Worm (Caenorhabditis elegans) whole organism, young adult: ENCODE results near the gene tag-65.

ENCODE experiments used
- C17E4.6 ChIP-seq: fragments of 200-800 bp; sonication (Bioruptor generic); IDR thresholded peaks from 2 replicates; pipeline ENCODE4 v1.3.6; 2022; ENCODE audit warnings: missing genetic modification reagents, missing genetic modification characterization, missing compliant biosample characterization
- F23B12.7 ChIP-seq: sonication (generic microtip); optimal IDR thresholded peaks from 2 replicates; lab custom pipeline; 2017; ENCODE audit warnings: missing genetic modification characterization, mild to moderate bottlenecking, missing compliant biosample characterization, antibody characterized with exemption, moderate library complexity; ENCODE audit not compliant: insufficient read depth
- F49E8.2 ChIP-seq: sonication (generic microtip); optimal IDR thresholded peaks from 3 replicates; lab custom pipeline; 2017; ENCODE audit warnings: missing genetic modification characterization, mild to moderate bottlenecking, missing compliant biosample characterization, antibody characterized with exemption, moderate library complexity; ENCODE audit not compliant: insufficient read depth
- K12H6.12 ChIP-seq: fragments of 200-800 bp; sonication (Bioruptor generic); optimal IDR thresholded peaks from 2 replicates; lab custom pipeline; 2018; ENCODE audit warnings: mild to moderate bottlenecking, missing genetic modification characterization, missing compliant biosample characterization
- T07F8.4 ChIP-seq: sonication (generic microtip); optimal IDR thresholded peaks from 2 replicates; lab custom pipeline; 2016; ENCODE audit warnings: mild to moderate bottlenecking, missing genetic modification characterization, moderate library complexity, missing compliant biosample characterization
- Y53F4B.3 ChIP-seq: fragments of 200-800 bp; sonication (Bioruptor generic); IDR thresholded peaks from 2 replicates; pipeline ENCODE4 v1.3.6; 2022; ENCODE audit warnings: missing genetic modification reagents, missing genetic modification characterization, missing compliant biosample characterization
- Y67H2A.10 ChIP-seq: fragments of 200-800 bp; sonication (Bioruptor generic); conservative IDR thresholded peaks from 2 replicates; pipeline ENCODE4 v1.3.6; 2022; ENCODE audit warnings: missing genetic modification reagents, missing genetic modification characterization, missing compliant biosample characterization
- Y79H2A.3 ChIP-seq: fragments of 200-800 bp; sonication (Bioruptor generic); conservative IDR thresholded peaks from 2 replicates; pipeline ENCODE4 v1.3.6; 2022; ENCODE audit warnings: missing genetic modification reagents, missing genetic modification characterization, missing compliant biosample characterization
- akir-1 ChIP-seq: fragments of 200-800 bp; sonication (Bioruptor generic); optimal IDR thresholded peaks from 2 replicates; lab custom pipeline; 2018; ENCODE audit warnings: mild to moderate bottlenecking, missing genetic modification characterization, moderate library complexity, missing compliant biosample characterization
- attf-5 ChIP-seq: fragments of 200-800 bp; sonication (Bioruptor generic); optimal IDR thresholded peaks from 2 replicates; lab custom pipeline; 2018; ENCODE audit warnings: mild to moderate bottlenecking, missing genetic modification characterization, missing compliant biosample characterization
- ceh-100 ChIP-seq: fragments of 200-800 bp; sonication (Bioruptor generic); IDR thresholded peaks from 2 replicates; pipeline ENCODE4 v1.3.6; 2022; ENCODE audit warnings: missing genetic modification reagents, missing genetic modification characterization, missing compliant biosample characterization
- ceh-27 ChIP-seq: fragments of 200-800 bp; sonication (Bioruptor generic); optimal IDR thresholded peaks from 2 replicates; lab custom pipeline; 2018; ENCODE audit warnings: mild to moderate bottlenecking, missing genetic modification characterization, moderate library complexity, missing compliant biosample characterization
- ceh-58 ChIP-seq: fragments of 200-800 bp; sonication (Bioruptor generic); IDR thresholded peaks from 2 replicates; pipeline ENCODE4 v1.3.6; 2022; ENCODE audit warnings: missing genetic modification characterization, missing compliant biosample characterization
- chd-7 ChIP-seq: sonication (generic microtip); optimal IDR thresholded peaks from 2 replicates; lab custom pipeline; 2016; ENCODE audit warnings: mild to moderate bottlenecking, missing genetic modification characterization, moderate library complexity, missing compliant biosample characterization
- dox-1 ChIP-seq: fragments of 200-800 bp; sonication (Bioruptor generic); IDR thresholded peaks from 2 replicates; pipeline ENCODE4 v1.3.6; 2022; ENCODE audit warnings: missing genetic modification reagents, missing genetic modification characterization, missing compliant biosample characterization
- egrh-3 ChIP-seq: fragments of 200-800 bp; sonication (Bioruptor generic); IDR thresholded peaks from 2 replicates; pipeline ENCODE4 v1.3.6; 2022; ENCODE audit warnings: missing genetic modification reagents, missing genetic modification characterization, missing compliant biosample characterization
- ekl-4 ChIP-seq: fragments of 200-800 bp; sonication (Bioruptor generic); IDR thresholded peaks from 2 replicates; pipeline ENCODE4 v1.3.6; 2022; ENCODE audit warnings: missing genetic modification reagents, missing genetic modification characterization, missing compliant biosample characterization
- ets-4 ChIP-seq: fragments of 200-800 bp; sonication (Bioruptor generic); optimal IDR thresholded peaks from 2 replicates; lab custom pipeline; 2018; ENCODE audit warnings: mild to moderate bottlenecking, missing genetic modification characterization, missing compliant biosample characterization
- gei-17 ChIP-seq: fragments of 200-800 bp; sonication (Bioruptor generic); optimal IDR thresholded peaks from 2 replicates; lab custom pipeline; 2018; ENCODE audit warnings: mild to moderate bottlenecking, missing genetic modification characterization, missing compliant biosample characterization
- hlh-26 ChIP-seq: fragments of 200-800 bp; sonication (Bioruptor generic); conservative IDR thresholded peaks from 2 replicates; pipeline ENCODE4 v1.3.6; 2022; ENCODE audit warnings: missing genetic modification reagents, missing genetic modification characterization, missing compliant biosample characterization
- let-607 ChIP-seq, 2 experiments: fragments of 200-800 bp in 1 of 2; sonication (Bioruptor generic) in 1 of 2; sonication (generic microtip) in 1 of 2; optimal IDR thresholded peaks; 2 replicates each; lab custom pipeline; 2016 to 2018; ENCODE audit warnings: mild to moderate bottlenecking in 2 of 2, missing compliant biosample characterization in 2 of 2, missing genetic modification characterization in 2 of 2, moderate library complexity in 2 of 2, missing genotype in 1 of 2
- madf-6 ChIP-seq: fragments of 200-800 bp; sonication (Bioruptor generic); IDR thresholded peaks from 2 replicates; pipeline ENCODE4 v1.3.6; 2022; ENCODE audit warnings: missing genetic modification reagents, missing genetic modification characterization, missing compliant biosample characterization
- madf-8 ChIP-seq: fragments of 200-800 bp; sonication (Bioruptor generic); conservative IDR thresholded peaks from 2 replicates; pipeline ENCODE4 v1.3.6; 2022; ENCODE audit warnings: missing genetic modification reagents, missing genetic modification characterization, missing compliant biosample characterization
- mes-4 ChIP-seq: sonication (generic microtip); optimal IDR thresholded peaks from 2 replicates; lab custom pipeline; 2016; ENCODE audit warnings: missing genotype, missing genetic modification characterization, missing compliant biosample characterization
- mxl-1 ChIP-seq: sonication (generic microtip); optimal IDR thresholded peaks from 2 replicates; lab custom pipeline; 2016; ENCODE audit warnings: missing genetic modification characterization, missing compliant biosample characterization
- nfya-1 ChIP-seq: sonication (generic microtip); optimal IDR thresholded peaks from 2 replicates; lab custom pipeline; 2017; ENCODE audit warnings: antibody characterized with exemption, missing compliant biosample characterization, missing genetic modification characterization, borderline replicate concordance; ENCODE audit not compliant: insufficient read depth
- nfya-2 ChIP-seq: fragments of 200-800 bp; sonication (Bioruptor generic); IDR thresholded peaks from 2 replicates; pipeline ENCODE4 v1.3.6; 2022; ENCODE audit warnings: missing genetic modification reagents, missing genetic modification characterization, missing compliant biosample characterization
- nhr-80 ChIP-seq: sonication (generic microtip); optimal IDR thresholded peaks from 2 replicates; lab custom pipeline; 2016; ENCODE audit warnings: missing genetic modification characterization, missing compliant biosample characterization
- rec-8 ChIP-seq, 2 experiments: sonication (generic microtip); optimal IDR thresholded peaks; 2 replicates each; lab custom pipeline; 2016; ENCODE audit warnings: mild to moderate bottlenecking in 2 of 2, missing genetic modification characterization in 2 of 2, missing genetic modification reagents in 2 of 2, missing genotype in 2 of 2, missing biosample characterization in 1 of 2, missing compliant biosample characterization in 1 of 2, moderate library complexity in 1 of 2
- repo-1 ChIP-seq: sonication (generic microtip); optimal IDR thresholded peaks from 2 replicates; lab custom pipeline; 2017; ENCODE audit warnings: mild to moderate bottlenecking, missing genetic modification characterization, missing compliant biosample characterization
- sdz-38 ChIP-seq: sonication (generic microtip); optimal IDR thresholded peaks from 2 replicates; lab custom pipeline; 2016; ENCODE audit warnings: missing genotype, missing genetic modification characterization, missing compliant biosample characterization
- sea-2 ChIP-seq: fragments of 200-800 bp; sonication (Bioruptor generic); IDR thresholded peaks from 2 replicates; pipeline ENCODE4 v1.3.6; 2022; ENCODE audit warnings: missing genetic modification characterization, missing compliant biosample characterization
- snpc-1.1 ChIP-seq: sonication (generic microtip); optimal IDR thresholded peaks from 2 replicates; lab custom pipeline; 2017; ENCODE audit warnings: missing genetic modification characterization, mild to moderate bottlenecking, missing compliant biosample characterization, antibody characterized with exemption, moderate library complexity, missing genotype, missing genetic modification reagents; ENCODE audit not compliant: insufficient read depth
- snpc-3.4 ChIP-seq: sonication (generic microtip); optimal IDR thresholded peaks from 2 replicates; lab custom pipeline; 2017; ENCODE audit warnings: missing genetic modification characterization, mild to moderate bottlenecking, missing compliant biosample characterization, antibody characterized with exemption, moderate library complexity, missing genotype, missing genetic modification reagents
- sptf-2 ChIP-seq: fragments of 200-800 bp; sonication (Bioruptor generic); optimal IDR thresholded peaks from 2 replicates; lab custom pipeline; 2018; ENCODE audit warnings: mild to moderate bottlenecking, missing genetic modification characterization, missing compliant biosample characterization
- tbx-9 ChIP-seq: sonication (generic microtip); optimal IDR thresholded peaks from 2 replicates; lab custom pipeline; 2016; ENCODE audit warnings: borderline replicate concordance, missing genetic modification characterization, inconsistent platforms, missing compliant biosample characterization
- tlf-1 ChIP-seq: fragments of 200-800 bp; sonication (Bioruptor generic); optimal IDR thresholded peaks from 2 replicates; lab custom pipeline; 2018; ENCODE audit warnings: mild to moderate bottlenecking, missing genetic modification characterization, missing compliant biosample characterization
- unc-130 ChIP-seq: sonication (generic microtip); optimal IDR thresholded peaks from 2 replicates; lab custom pipeline; 2016; ENCODE audit warnings: missing genetic modification reagents, missing genetic modification characterization, missing compliant biosample characterization
- xnd-1 ChIP-seq: sonication (generic microtip); optimal IDR thresholded peaks from 2 replicates; lab custom pipeline; 2016; ENCODE audit warnings: missing genotype, missing genetic modification reagents, missing genetic modification characterization, missing compliant biosample characterization
- ztf-18 ChIP-seq: sonication (generic microtip); optimal IDR thresholded peaks from 2 replicates; lab custom pipeline; 2016; ENCODE audit warnings: missing genotype, mild to moderate bottlenecking, missing genetic modification characterization, missing compliant biosample characterization
- ztf-22 ChIP-seq: fragments of 200-800 bp; sonication (Bioruptor generic); optimal IDR thresholded peaks from 2 replicates; lab custom pipeline; 2018; ENCODE audit warnings: mild to moderate bottlenecking, missing genetic modification characterization, moderate library complexity, missing compliant biosample characterization
- ztf-26 ChIP-seq: sonication (generic microtip); optimal IDR thresholded peaks from 2 replicates; lab custom pipeline; 2017; ENCODE audit warnings: missing genetic modification characterization, missing compliant biosample characterization
- ztf-6 ChIP-seq: fragments of 200-800 bp; sonication (Bioruptor generic); IDR thresholded peaks from 2 replicates; pipeline ENCODE4 v1.3.6; 2022; ENCODE audit warnings: missing genetic modification reagents, missing genetic modification characterization, missing compliant biosample characterization

The tag-65 gene

ce11 chrV:13725574-13725973, 47.2 kb upstream of the tag-65 start, which contains the start of gene fbxa-181:
Gene fbxa-181 (plus strand): TSS chrV:13725874.
- TF ChIP-seq nfya-1 (tag; lab: Kevin White, UChicago) (no peak), Y53F4B.3 (GFP tag; lab: Robert Waterston, UW) (no peak), attf-5 (GFP tag; lab: Kevin White, UChicago) (no peak), Y67H2A.10 (GFP tag; lab: Robert Waterston, UW) (no peak), Y79H2A.3 (GFP tag; lab: Robert Waterston, UW) (no peak), madf-6 (GFP tag; lab: Robert Waterston, UW) (no peak), nhr-80 (no peak), K12H6.12 (tag; lab: Kevin White, UChicago) (no peak), mes-4 (tag; lab: Kevin White, UChicago) (no peak), F23B12.7 (no peak), sdz-38 (tag; lab: Kevin White, UChicago) (no peak), ekl-4 (GFP tag; lab: Robert Waterston, UW) (no peak), snpc-1.1 (tag; lab: Kevin White, UChicago) (no peak), nfya-2 (no peak), sea-2 (GFP tag; lab: Robert Waterston, UW) (no peak)

ce11 chrV:13724781-13725180, 46.4 kb upstream of the tag-65 start, which contains the start of gene F35E12.2:
Gene F35E12.2 (minus strand): TSS chrV:13724881.
- TF ChIP-seq mxl-1 (tag; lab: Kevin White, UChicago) (no peak), ztf-18 (tag; lab: Kevin White, UChicago) (no peak), F49E8.2 (tag; lab: Kevin White, UChicago) (no peak), tbx-9 (no peak), repo-1 (tag; lab: Kevin White, UChicago) (no peak), ceh-27 (GFP tag; lab: Kevin White, UChicago) (no peak), egrh-3 (GFP tag; lab: Robert Waterston, UW) (no peak), ztf-6 (no peak), C17E4.6 (GFP tag; lab: Robert Waterston, UW) (no peak), unc-130 (GFP tag; lab: Kevin White, UChicago) (no peak), ztf-26 (tag; lab: Kevin White, UChicago) (no peak), sptf-2 (GFP tag; lab: Kevin White, UChicago) (no peak), ztf-22 (GFP tag; lab: Kevin White, UChicago) (no peak), T07F8.4 (tag; lab: Kevin White, UChicago) (no peak), xnd-1 (tag; lab: Kevin White, UChicago) (no peak)

ce11 chrV:13716531-13716930, 38.1 kb upstream of the tag-65 start, which contains the start of gene T01D3.6:
Gene T01D3.6 (plus strand): TSS chrV:13716824.
- TF ChIP-seq ztf-22 (GFP tag; lab: Kevin White, UChicago) (peak; percentile 12), nhr-80 (peak; percentile 65), hlh-26 (GFP tag; lab: Robert Waterston, UW) (no peak)

- TF ChIP-seq let-607 (tag; optimal IDR thresholded peaks at IDR 0.05; lab: Kevin White, UChicago), result peak in 1 of 2 experiments; percentile 44
- TF ChIP-seq nfya-2, result no peak
- TF ChIP-seq snpc-3.4 (tag; lab: Kevin White, UChicago), result no peak
- peak in 1 of 2 experiments; percentile 24 for TF ChIP-seq rec-8 (tag; optimal IDR thresholded peaks at IDR 0.05; lab: Kevin White, UChicago)
- TF ChIP-seq ets-4 (GFP tag; lab: Kevin White, UChicago), result no peak
- TF ChIP-seq C17E4.6 (GFP tag; lab: Robert Waterston, UW), result no peak
- peak; percentile 80 for TF ChIP-seq dox-1 (GFP tag; lab: Robert Waterston, UW)
- no peak for TF ChIP-seq chd-7 (tag; lab: Kevin White, UChicago)
- TF ChIP-seq akir-1 (GFP tag; lab: Kevin White, UChicago), result peak; percentile 35
- no peak for TF ChIP-seq gei-17 (GFP tag; lab: Kevin White, UChicago)
- peak; percentile 98 for TF ChIP-seq ceh-100 (GFP tag; lab: Robert Waterston, UW)
- TF ChIP-seq ceh-58 (GFP tag; lab: Robert Waterston, UW), result no peak
- no peak for TF ChIP-seq tlf-1 (GFP tag; lab: Kevin White, UChicago)
- TF ChIP-seq madf-8 (GFP tag; lab: Robert Waterston, UW), result peak; percentile 22; the same call in 1 of the 2 replicates
These were observed 36.9 kb upstream of the tag-65 start, which contains the start of gene zipt-9 for ce11 chrV:13715223-13715686. Gene zipt-9 (minus strand): TSS chrV:13715273.
